Fruit fly (Drosophila melanogaster) whole organism, adult: Measurements from ENCODE around the gene CG8915.

ENCODE experiments used
- CG11617 ChIP-seq: fragments of 200-800 bp; sonication (Bioruptor generic); optimal IDR thresholded peaks from 2 replicates; lab custom pipeline; 2017; ENCODE audit warnings: mild to moderate bottlenecking, missing biosample characterization, missing genetic modification reagents, missing genetic modification characterization
- CG12768 ChIP-seq: fragments of 200-800 bp; sonication (Bioruptor generic); optimal IDR thresholded peaks from 2 replicates; lab custom pipeline; 2017; ENCODE audit warnings: missing biosample characterization, missing genetic modification characterization, mild to moderate bottlenecking, moderate library complexity, missing genetic modification reagents
- CG14711 ChIP-seq: fragments of 200-800 bp; sonication (Bioruptor generic); optimal IDR thresholded peaks from 2 replicates; lab custom pipeline; 2018; ENCODE audit warnings: missing biosample characterization, mild to moderate bottlenecking, missing genetic modification characterization, moderate library complexity
- CG1620 ChIP-seq: fragments of 200-800 bp; sonication (Bioruptor generic); optimal IDR thresholded peaks from 2 replicates; lab custom pipeline; 2016; ENCODE audit warnings: missing biosample characterization, missing genetic modification characterization
- CG33017 ChIP-seq: fragments of 200-800 bp; sonication (Bioruptor generic); optimal IDR thresholded peaks from 2 replicates; lab custom pipeline; 2018; ENCODE audit warnings: missing biosample characterization, mild to moderate bottlenecking, missing genetic modification characterization, moderate library complexity
- CG5204 ChIP-seq: fragments of 200-800 bp; sonication (Bioruptor generic); optimal IDR thresholded peaks from 2 replicates; lab custom pipeline; 2016; ENCODE audit warnings: missing biosample characterization, missing genetic modification characterization
- CG7045 ChIP-seq: fragments of 200-800 bp; sonication (Bioruptor generic); optimal IDR thresholded peaks from 2 replicates; lab custom pipeline; 2017; ENCODE audit warnings: missing biosample characterization, mild to moderate bottlenecking, missing genetic modification characterization
- CG7101 ChIP-seq: fragments of 200-800 bp; sonication (Bioruptor generic); optimal IDR thresholded peaks from 2 replicates; lab custom pipeline; 2018; ENCODE audit warnings: missing biosample characterization, mild to moderate bottlenecking, missing genetic modification characterization, moderate library complexity
- Clk ChIP-seq: fragments of 200-800 bp; sonication (Bioruptor generic); optimal IDR thresholded peaks from 2 replicates; lab custom pipeline; 2017; ENCODE audit warnings: missing biosample characterization, missing genetic modification characterization
- Crg-1 ChIP-seq: fragments of 200-800 bp; sonication (Bioruptor generic); optimal IDR thresholded peaks from 2 replicates; lab custom pipeline; 2016; ENCODE audit warnings: missing biosample characterization, missing genetic modification characterization
- Hr96 ChIP-seq: fragments of 200-800 bp; sonication (Bioruptor generic); optimal IDR thresholded peaks from 2 replicates; lab custom pipeline; 2016; ENCODE audit warnings: missing biosample characterization, missing genetic modification characterization
- Mnt ChIP-seq: fragments of 200-800 bp; sonication (Bioruptor generic); optimal IDR thresholded peaks from 2 replicates; lab custom pipeline; 2016; ENCODE audit warnings: missing biosample characterization, mild to moderate bottlenecking, missing genetic modification characterization
- bab1 ChIP-seq: fragments of 200-800 bp; sonication (Bioruptor generic); optimal IDR thresholded peaks from 3 replicates; lab custom pipeline; 2019; ENCODE audit warnings: missing biosample characterization, mild to moderate bottlenecking, missing genetic modification characterization, moderate library complexity
- cic ChIP-seq: fragments of 200-800 bp; sonication (Bioruptor generic); optimal IDR thresholded peaks from 2 replicates; lab custom pipeline; 2017; ENCODE audit warnings: missing biosample characterization, mild to moderate bottlenecking, missing genetic modification characterization, moderate library complexity
- cnc ChIP-seq, 2 experiments: fragments of >200 bp; optimal IDR thresholded peaks; 2 replicates each; lab custom pipeline; 2017
- kay ChIP-seq: fragments of 200-800 bp; sonication (Bioruptor generic); peaks from one replicate; lab custom pipeline; 2016; ENCODE audit warnings: missing biosample characterization, missing genetic modification characterization, borderline replicate concordance
- ovo ChIP-seq: fragments of 200-800 bp; sonication (Bioruptor generic); optimal IDR thresholded peaks from 2 replicates; lab custom pipeline; 2016; ENCODE audit warnings: missing biosample characterization, missing genetic modification characterization
- pad ChIP-seq: fragments of 200-800 bp; sonication (Bioruptor generic); optimal IDR thresholded peaks from 3 replicates; lab custom pipeline; 2017; ENCODE audit warnings: missing biosample characterization, missing genetic modification characterization, mild to moderate bottlenecking, moderate library complexity, missing genetic modification reagents
- tj ChIP-seq: fragments of 200-800 bp; sonication (Bioruptor generic); optimal IDR thresholded peaks from 3 replicates; lab custom pipeline; 2017; ENCODE audit warnings: missing biosample characterization, mild to moderate bottlenecking, missing genetic modification characterization, moderate library complexity
- toe ChIP-seq: fragments of 200-800 bp; sonication (Bioruptor generic); optimal IDR thresholded peaks from 2 replicates; lab custom pipeline; 2016; ENCODE audit warnings: missing biosample characterization, missing genetic modification characterization

Gene CG8915

DNA sequence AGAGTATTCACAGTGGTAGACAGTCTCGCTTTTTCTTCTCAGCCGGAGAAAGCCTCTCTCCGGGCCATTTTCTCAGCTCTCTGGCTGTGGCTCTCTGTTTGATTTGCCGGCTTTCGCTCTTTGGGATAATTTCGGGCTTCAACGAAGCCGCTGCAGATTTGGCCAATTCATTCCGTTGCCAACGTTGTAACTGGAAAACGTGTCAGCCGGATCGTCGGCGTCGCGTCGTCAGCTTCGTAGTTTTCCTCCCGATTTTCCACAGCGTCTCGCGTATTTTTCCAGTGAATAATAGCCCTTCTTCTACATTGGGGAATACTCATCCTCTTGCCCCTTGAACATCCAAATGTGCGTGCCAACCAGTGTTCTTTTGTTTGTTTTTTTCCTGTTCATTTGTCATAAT, 12.2 kb downstream of the CG8915 start, which contains the start of gene f:
Gene f, plus strand, starts transcription at position 301 of the 400 bp plus-strand sequence.
- no peak for TF ChIP-seq toe (GFP tag; lab: Kevin White, UChicago)
- no peak for TF ChIP-seq Crg-1 (GFP tag; lab: Kevin White, UChicago)
- TF ChIP-seq pad: no peak
- no peak for TF ChIP-seq cic (GFP tag; lab: Kevin White, UChicago)
- no peak for TF ChIP-seq kay (GFP tag; lab: Kevin White, UChicago)
- no peak for TF ChIP-seq CG7045 (GFP tag; lab: Kevin White, UChicago)
- no peak for TF ChIP-seq CG7101 (tag; lab: Kevin White, UChicago)
- TF ChIP-seq CG5204 (GFP tag; lab: Kevin White, UChicago): no peak
- TF ChIP-seq CG33017 (tag; lab: Kevin White, UChicago): no peak
- no peak for TF ChIP-seq Mnt (GFP tag; lab: Kevin White, UChicago)
- no peak for TF ChIP-seq tj (GFP tag; lab: Kevin White, UChicago)

DNA sequence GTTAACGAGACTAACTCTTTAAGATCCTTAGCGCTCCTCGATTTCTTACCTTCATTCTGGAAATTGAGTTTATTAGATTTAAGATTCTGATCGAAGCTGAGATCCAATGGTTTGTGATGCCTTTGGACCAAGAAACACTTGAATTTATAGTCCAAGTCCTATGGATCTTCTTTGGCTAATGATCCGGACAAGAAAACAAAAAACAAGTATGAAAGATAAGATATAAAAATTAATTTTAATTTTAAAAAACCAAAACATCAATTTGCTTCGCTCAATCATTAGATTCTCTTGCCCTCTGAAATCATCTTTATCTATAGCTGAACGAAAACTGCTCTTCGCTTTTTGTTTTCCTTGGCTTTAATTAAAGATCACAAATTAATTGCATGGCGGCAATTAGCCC, 13.9 kb downstream of the CG8915 start, which contains the start of gene CG10597:
Gene CG10597, minus strand, starts transcription at position 101 of the 400 bp plus-strand sequence.
- TF ChIP-seq Clk: no peak

DNA sequence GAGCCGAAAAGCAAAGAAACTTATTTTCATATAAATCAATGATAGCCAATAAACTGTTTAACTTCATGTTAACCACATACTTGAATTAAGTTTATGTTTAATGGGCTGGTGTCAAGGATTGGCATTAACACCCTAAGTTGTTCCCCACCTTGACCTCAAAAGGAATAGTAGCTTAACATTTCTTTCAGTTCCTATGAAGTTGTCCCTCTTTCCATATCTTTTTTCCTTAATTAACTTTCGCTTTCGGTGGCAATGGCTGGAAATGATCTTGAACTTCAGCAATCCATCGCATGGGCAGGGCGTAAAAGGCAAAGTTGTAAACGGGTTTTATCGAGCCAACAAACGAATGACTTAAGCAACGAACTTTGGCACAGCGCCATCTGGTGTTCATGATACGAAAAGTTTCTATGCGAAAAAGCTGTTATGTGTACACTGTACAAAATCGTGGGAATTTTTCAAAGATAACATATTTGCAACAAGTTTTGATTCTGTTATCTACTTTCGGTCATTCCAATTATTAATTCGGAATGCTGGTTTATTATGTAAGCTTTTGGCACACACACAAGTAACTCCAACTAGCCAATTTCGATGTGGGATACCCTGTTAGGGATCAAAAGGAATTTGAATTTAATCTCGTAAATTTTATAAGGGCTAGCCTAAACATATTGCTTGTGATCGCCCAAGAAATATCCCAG, 15.2 kb downstream of the CG8915 start:
- TF ChIP-seq CG33017 (tag; lab: Kevin White, UChicago): no peak
- TF ChIP-seq Mnt (GFP tag; lab: Kevin White, UChicago): no peak
- TF ChIP-seq Clk: no peak
- TF ChIP-seq CG1620: no peak

DNA sequence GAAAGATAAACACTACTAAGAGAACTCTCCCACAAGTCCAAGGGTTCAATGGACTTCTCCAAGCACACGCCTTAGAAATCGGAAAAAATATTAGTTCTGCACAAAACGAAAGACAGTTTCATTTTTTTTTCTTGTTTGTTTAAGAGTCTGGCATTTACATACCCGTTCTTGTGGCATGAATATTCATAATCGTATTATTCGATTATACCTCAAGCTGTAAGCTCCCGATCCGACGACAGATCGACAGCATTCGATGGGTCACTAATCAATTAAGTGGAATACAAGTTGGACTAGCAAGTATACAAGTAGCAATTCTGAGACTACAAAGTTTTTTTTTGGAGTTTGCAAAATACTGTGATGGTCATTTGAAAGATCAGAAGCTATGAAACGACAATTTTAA, 17.3 kb downstream of the CG8915 start:
- TF ChIP-seq bab1 (GFP tag; lab: Kevin White, UChicago): no peak

DNA sequence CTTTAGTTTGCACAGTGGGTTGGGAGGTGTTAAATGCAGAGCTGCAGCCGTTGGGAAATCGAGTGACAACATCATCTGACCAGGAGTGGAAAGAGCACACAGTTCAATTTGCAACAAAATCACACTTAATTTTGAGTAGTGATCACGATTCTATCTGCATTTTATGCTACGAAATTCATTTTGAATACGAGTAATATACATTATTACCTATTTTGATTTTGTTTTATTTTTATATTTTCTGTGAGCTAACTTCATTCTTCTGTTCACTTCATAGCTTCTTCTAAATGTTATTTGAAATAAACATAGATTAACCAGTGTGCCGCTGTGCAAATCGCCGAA, 18.2 kb downstream of the CG8915 start, which contains the start of gene CG10598:
Gene CG10598, minus strand, starts transcription at position 187 of the 339 bp plus-strand sequence.
- no peak for TF ChIP-seq kay (GFP tag; lab: Kevin White, UChicago)
- TF ChIP-seq Hr96 (GFP tag; lab: Kevin White, UChicago): no peak
- TF ChIP-seq cic (GFP tag; lab: Kevin White, UChicago): no peak
- TF ChIP-seq CG7101 (tag; lab: Kevin White, UChicago): no peak
- no peak for TF ChIP-seq cnc (optimal IDR thresholded peaks at IDR 0.05; lab: Kevin White, UChicago)
- TF ChIP-seq CG1620: no peak
- TF ChIP-seq Crg-1 (GFP tag; lab: Kevin White, UChicago): no peak
- TF ChIP-seq toe (GFP tag; lab: Kevin White, UChicago): no peak
- no peak for TF ChIP-seq ovo (GFP tag; lab: Kevin White, UChicago)
- no peak for TF ChIP-seq pad
- no peak for TF ChIP-seq CG33017 (tag; lab: Kevin White, UChicago)
- no peak for TF ChIP-seq CG11617
- TF ChIP-seq Mnt (GFP tag; lab: Kevin White, UChicago): no peak
- no peak for TF ChIP-seq Clk
- no peak for TF ChIP-seq CG14711 (tag; lab: Kevin White, UChicago)
- TF ChIP-seq CG12768: no peak
- no peak for TF ChIP-seq bab1 (GFP tag; lab: Kevin White, UChicago)
- TF ChIP-seq CG5204 (GFP tag; lab: Kevin White, UChicago): no peak

DNA sequence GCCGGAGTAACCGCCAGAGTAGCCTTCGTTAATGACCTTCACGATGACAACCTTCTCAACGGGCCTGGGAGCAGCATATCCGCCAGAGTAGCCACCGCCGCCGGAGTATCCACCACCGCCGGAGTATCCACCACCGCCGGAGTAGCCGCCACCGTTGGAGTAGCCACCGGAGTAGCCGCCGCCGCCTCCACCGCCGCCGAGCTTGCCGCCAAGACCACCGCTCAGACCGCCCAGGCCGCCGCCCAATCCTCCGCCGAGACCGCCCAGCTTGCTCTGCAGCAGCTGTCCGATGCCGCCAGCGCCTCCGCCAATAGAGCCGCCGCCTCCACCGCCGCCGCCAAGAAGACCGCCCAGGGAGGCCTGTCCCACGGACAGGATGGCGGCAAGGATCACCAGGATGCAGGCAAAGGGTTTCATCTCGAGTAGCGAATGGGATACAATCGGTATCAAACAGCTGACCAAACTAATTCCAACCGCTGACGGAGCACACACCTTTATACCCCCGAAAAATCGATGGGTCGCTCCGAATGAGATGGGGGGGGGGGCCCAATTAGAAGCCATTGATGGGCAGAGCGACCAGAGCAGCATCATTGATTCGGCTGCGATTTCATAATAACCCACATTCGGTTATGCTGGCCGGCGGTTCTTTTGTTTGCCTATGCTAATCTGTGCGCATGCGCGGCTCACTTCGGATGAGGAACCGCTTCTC, 18.7 kb downstream of the CG8915 start:
- TF ChIP-seq CG7101 (tag; lab: Kevin White, UChicago) (no peak), CG7045 (GFP tag; lab: Kevin White, UChicago) (no peak), bab1 (GFP tag; lab: Kevin White, UChicago) (no peak), toe (GFP tag; lab: Kevin White, UChicago) (no peak), kay (GFP tag; lab: Kevin White, UChicago) (no peak), Mnt (GFP tag; lab: Kevin White, UChicago) (no peak), CG1620 (no peak), Hr96 (GFP tag; lab: Kevin White, UChicago) (no peak), CG5204 (GFP tag; lab: Kevin White, UChicago) (no peak), Crg-1 (GFP tag; lab: Kevin White, UChicago) (no peak), tj (GFP tag; lab: Kevin White, UChicago) (no peak), cic (GFP tag; lab: Kevin White, UChicago) (no peak), CG12768 (no peak), CG14711 (tag; lab: Kevin White, UChicago) (no peak), ovo (GFP tag; lab: Kevin White, UChicago) (no peak), pad (no peak), CG11617 (no peak), cnc (optimal IDR thresholded peaks at IDR 0.05; lab: Kevin White, UChicago) (no peak), CG33017 (tag; lab: Kevin White, UChicago) (no peak), Clk (no peak)

DNA sequence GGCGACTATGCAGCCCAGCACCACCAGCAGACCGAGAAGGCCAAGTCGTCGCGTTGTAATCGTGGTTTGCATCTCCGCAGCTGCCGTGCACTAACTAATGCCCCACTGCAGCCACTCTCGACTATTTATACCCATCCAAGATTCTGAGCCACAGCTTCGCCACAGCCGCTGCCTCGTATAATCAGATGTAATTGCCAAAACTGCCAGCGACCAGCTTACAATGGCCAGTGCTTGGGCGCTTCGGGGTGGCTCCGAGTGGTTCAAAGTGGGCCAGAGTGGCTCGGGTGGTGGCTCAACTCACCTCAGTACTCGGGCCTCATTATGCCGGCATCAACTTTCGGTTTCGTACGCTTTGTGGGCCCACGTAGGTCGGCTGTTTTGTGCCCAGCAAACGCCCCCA, 21.1 kb downstream of the CG8915 start, which contains the start of gene CG34327:
Gene CG34327, minus strand, starts transcription at position 101 of the 400 bp plus-strand sequence.
- TF ChIP-seq kay (GFP tag; lab: Kevin White, UChicago) (no peak), CG12768 (no peak), Crg-1 (GFP tag; lab: Kevin White, UChicago) (no peak), tj (GFP tag; lab: Kevin White, UChicago) (no peak), Clk (no peak), toe (GFP tag; lab: Kevin White, UChicago) (no peak), pad (no peak)
